Fruit fly (Drosophila melanogaster): Measurements from ENCODE around the gene CG14635.

Gene CG14635

DNA sequence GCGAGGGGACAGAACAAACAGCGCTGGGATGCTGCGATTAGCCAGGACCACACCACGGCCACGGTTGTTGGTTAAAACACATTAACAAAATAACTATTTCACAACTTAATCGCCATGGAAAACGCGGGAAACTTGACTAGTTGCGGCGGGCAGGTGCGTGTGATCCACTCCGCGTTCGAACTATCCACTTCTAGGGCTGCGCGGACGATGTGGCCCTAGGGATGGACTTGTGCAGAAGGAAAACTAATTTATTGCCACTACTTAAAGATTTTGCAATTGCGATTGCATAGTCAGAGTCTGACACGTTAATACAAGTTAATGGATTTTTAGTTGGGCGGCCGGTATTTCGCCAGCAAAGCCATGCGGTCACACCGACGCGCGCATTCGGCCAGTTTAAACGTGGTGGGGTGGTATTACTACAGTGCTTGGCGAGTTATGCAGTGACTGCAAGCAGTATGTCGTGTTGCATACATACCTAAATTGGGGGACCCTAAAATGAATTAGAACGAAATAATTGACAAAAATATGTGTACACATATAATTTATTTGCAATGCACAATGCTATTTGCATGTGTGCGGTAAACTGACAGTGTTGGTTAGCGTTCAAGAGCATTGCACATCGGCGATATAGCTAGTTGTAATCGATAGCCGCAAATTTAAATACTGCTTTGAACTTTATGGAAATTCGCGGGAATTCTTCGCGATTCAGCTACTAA, 43.3 kb upstream of the CG14635 start, which contains the start of gene Rbf (continued):
- 0 out of 3 replicates have a peak, but pooled peaks have one; percentile 25 for TF ChIP-seq CG34224 (GFP tag; IDR thresholded peaks at IDR 0.05; ENCODE audit: partially characterized antibody)
- peak; percentile 41 for TF ChIP-seq CG12659 (GFP tag; optimal IDR thresholded peaks at IDR 0.05)
- no peak for TF ChIP-seq lmd (GFP tag; IDR thresholded peaks at IDR 0.05)
- TF ChIP-seq ato (GFP tag; IDR thresholded peaks at IDR 0.05; ENCODE audit: partially characterized antibody): no peak
- TF ChIP-seq Vsx1 (GFP tag; optimal IDR thresholded peaks at IDR 0.05): no peak
- peak; percentile 40 for TF ChIP-seq Dip3 (GFP tag; optimal IDR thresholded peaks at IDR 0.05)
- TF ChIP-seq ash1 (GFP tag; optimal IDR thresholded peaks at IDR 0.05): no peak
- TF ChIP-seq CG18011 (GFP tag; optimal IDR thresholded peaks at IDR 0.05): no peak
- TF ChIP-seq emc (GFP tag; optimal IDR thresholded peaks at IDR 0.05): no peak
- peak; percentile 31 for TF ChIP-seq CG2120 (GFP tag; optimal IDR thresholded peaks at IDR 0.05)
- TF ChIP-seq fd3F (GFP tag; optimal IDR thresholded peaks at IDR 0.05): no peak
- no peak for TF ChIP-seq ATbp (GFP tag; optimal IDR thresholded peaks at IDR 0.05)
- TF ChIP-seq CG1602 (GFP tag; optimal IDR thresholded peaks at IDR 0.05): no peak
- no peak for TF ChIP-seq chm (GFP tag; IDR thresholded peaks at IDR 0.05)
- TF ChIP-seq trem (tag; optimal IDR thresholded peaks at IDR 0.05): peak; percentile 32
- peak in 1 of 2 experiments; percentile 58 for TF ChIP-seq Pdp1 (GFP tag; optimal IDR thresholded peaks at IDR 0.05)
- TF ChIP-seq amos (GFP tag; IDR thresholded peaks at IDR 0.05; ENCODE audit: partially characterized antibody): peak; percentile 67
- TF ChIP-seq zen (tag; optimal IDR thresholded peaks at IDR 0.05): peak; percentile 3
- no peak for TF ChIP-seq dati (GFP tag; IDR thresholded peaks at IDR 0.05)
- TF ChIP-seq sob (GFP tag; IDR thresholded peaks at IDR 0.05): no peak
- no peak for TF ChIP-seq jigr1 (GFP tag; IDR thresholded peaks at IDR 0.05)
- no peak for TF ChIP-seq CG8281 (tag; optimal IDR thresholded peaks at IDR 0.05)
- no peak for TF ChIP-seq CG13424 (tag; optimal IDR thresholded peaks at IDR 0.05)
- no peak for TF ChIP-seq Side (GFP tag; optimal IDR thresholded peaks at IDR 0.05)
- TF ChIP-seq CG18619 (GFP tag; optimal IDR thresholded peaks at IDR 0.05): no peak
- no peak for TF ChIP-seq lov (optimal IDR thresholded peaks at IDR 0.05)
- TF ChIP-seq lov (GFP tag; IDR thresholded peaks at IDR 0.05): no peak
- TF ChIP-seq ranshi (GFP tag; IDR thresholded peaks at IDR 0.05): no peak
- no peak for TF ChIP-seq tin (GFP tag; optimal IDR thresholded peaks at IDR 0.05)
- TF ChIP-seq CG34376 (GFP tag; optimal IDR thresholded peaks at IDR 0.05): no peak
- no peak for TF ChIP-seq mld (GFP tag; IDR thresholded peaks at IDR 0.05; ENCODE audit: partially characterized antibody)
- TF ChIP-seq cato (GFP tag; optimal IDR thresholded peaks at IDR 0.05; ENCODE audit: borderline replicate concordance): no peak
- no peak for TF ChIP-seq jumu (GFP tag; optimal IDR thresholded peaks at IDR 0.05)
- TF ChIP-seq tgo (GFP tag; IDR thresholded peaks at IDR 0.05): no peak
- peak; percentile 36 for TF ChIP-seq CG9932 (GFP tag; IDR thresholded peaks at IDR 0.05)
- TF ChIP-seq vnd (GFP tag; IDR thresholded peaks at IDR 0.05; ENCODE audit: partially characterized antibody): peak; percentile 46; the same call in 1 of the 3 replicates
- TF ChIP-seq hth (optimal IDR thresholded peaks at IDR 0.05): no peak
- no peak for TF ChIP-seq fd96Cb (tag; optimal IDR thresholded peaks at IDR 0.05)
- peak; percentile 89 for TF ChIP-seq Dp (GFP tag; optimal IDR thresholded peaks at IDR 0.05)
- no peak for TF ChIP-seq Oli (tag; optimal IDR thresholded peaks at IDR 0.05)
- TF ChIP-seq lab (GFP tag; optimal IDR thresholded peaks at IDR 0.05): no peak
- TF ChIP-seq CG12219 (GFP tag; optimal IDR thresholded peaks at IDR 0.05): no peak
- no peak for TF ChIP-seq Camta (GFP tag; optimal IDR thresholded peaks at IDR 0.05)
- TF ChIP-seq CG16779 (GFP tag; IDR thresholded peaks at IDR 0.05): no peak
- TF ChIP-seq CG9817 (tag; optimal IDR thresholded peaks at IDR 0.05): no peak
- no peak for TF ChIP-seq CG7357 (GFP tag; IDR thresholded peaks at IDR 0.05)
- no peak for TF ChIP-seq CG13296 (GFP tag; optimal IDR thresholded peaks at IDR 0.05)
- no peak for TF ChIP-seq CG6175 (GFP tag; IDR thresholded peaks at IDR 0.05)
- no peak for TF ChIP-seq fd102C (GFP tag; optimal IDR thresholded peaks at IDR 0.05)
- no peak for TF ChIP-seq Fer3 (tag; optimal IDR thresholded peaks at IDR 0.05)
